Worm (Caenorhabditis elegans) whole organism, early embryonic: ENCODE results near the gene best-16.

ENCODE experiments used
- B0310.2 ChIP-seq: sonication (generic microtip); optimal IDR thresholded peaks from 2 replicates; lab custom pipeline; 2016; ENCODE audit warnings: mild to moderate bottlenecking, missing genetic modification characterization, missing compliant biosample characterization
- F13C5.2 ChIP-seq: sonication (generic microtip); optimal IDR thresholded peaks from 2 replicates; lab custom pipeline; 2017; ENCODE audit warnings: mild to moderate bottlenecking, missing genetic modification characterization, inconsistent platforms, missing compliant biosample characterization
- aly-1 ChIP-seq: sonication (generic microtip); optimal IDR thresholded peaks from 2 replicates; lab custom pipeline; 2016; ENCODE audit warnings: missing genetic modification characterization, missing compliant biosample characterization
- ama-1 ChIP-seq: fragments of 150-350 bp; optimal IDR thresholded peaks from 2 replicates; lab custom pipeline; 2014
- ceh-36 ChIP-seq: sonication (generic microtip); optimal IDR thresholded peaks from 2 replicates; lab custom pipeline; 2016; ENCODE audit warnings: missing genetic modification characterization, inconsistent platforms, missing compliant biosample characterization
- ets-7 ChIP-seq: sonication (generic microtip); optimal IDR thresholded peaks from 2 replicates; lab custom pipeline; 2016; ENCODE audit warnings: missing genotype, missing genetic modification characterization, missing compliant biosample characterization
- flt-1 ChIP-seq: fragments of 200-800 bp; sonication (Bioruptor generic); IDR thresholded peaks from 2 replicates; pipeline ENCODE4 v1.3.6; 2022; ENCODE audit warnings: missing genetic modification characterization, missing compliant biosample characterization
- hmbx-1 ChIP-seq: sonication (generic microtip); optimal IDR thresholded peaks from 2 replicates; lab custom pipeline; 2016; ENCODE audit warnings: mild to moderate bottlenecking, missing genetic modification characterization, missing compliant biosample characterization
- pes-1 ChIP-seq: fragments of 200-800 bp; sonication (Bioruptor generic); IDR thresholded peaks from 2 replicates; pipeline ENCODE4 v1.3.6; 2022; ENCODE audit warnings: missing genetic modification reagents, missing genetic modification characterization, missing compliant biosample characterization
- scrt-1 ChIP-seq: fragments of 200-800 bp; sonication (Bioruptor generic); IDR thresholded peaks from 2 replicates; pipeline ENCODE4 v1.3.6; 2022; ENCODE audit warnings: missing genetic modification characterization, missing compliant biosample characterization
- tbx-37 ChIP-seq: fragments of 200-800 bp; sonication (Bioruptor generic); conservative IDR thresholded peaks from 2 replicates; pipeline ENCODE4 v1.3.6; 2022; ENCODE audit warnings: missing genetic modification reagents, missing genetic modification characterization, missing compliant biosample characterization
- tra-4 ChIP-seq: sonication (generic microtip); optimal IDR thresholded peaks from 2 replicates; lab custom pipeline; 2017; ENCODE audit warnings: missing genetic modification characterization, missing compliant biosample characterization

DNA sequence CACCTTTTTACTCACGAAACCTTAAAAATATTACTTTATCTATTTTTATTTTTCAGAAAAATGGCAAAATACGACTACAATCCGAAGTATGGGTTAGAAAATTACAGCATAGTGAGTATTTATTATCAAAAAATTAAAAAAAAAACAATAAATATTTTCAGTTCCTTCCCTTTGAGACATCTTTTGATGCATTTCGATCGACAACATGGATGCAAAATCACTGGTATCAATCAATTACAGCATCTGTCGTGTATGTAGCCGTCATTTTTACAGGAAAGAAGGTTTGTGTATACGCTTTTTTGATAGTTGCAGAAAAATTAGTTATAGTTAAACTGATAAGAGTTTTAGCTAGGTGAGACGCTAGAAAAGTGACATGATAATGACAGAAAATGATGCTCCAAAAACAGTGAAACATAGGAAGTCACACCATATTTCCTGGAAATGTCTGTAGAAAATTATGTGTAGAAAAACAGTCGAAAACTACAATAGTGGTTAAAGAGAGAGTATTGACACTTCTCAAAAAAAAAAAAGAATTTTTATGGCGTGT lies 42.1 kb upstream of the best-16 start, which contains the start of gene elo-3:
- TF ChIP-seq aly-1 (no peak), ets-7 (tag; lab: Kevin White, UChicago) (no peak), F13C5.2 (tag; lab: Kevin White, UChicago) (no peak), tra-4 (no peak), ama-1 (no peak), pes-1 (no peak), B0310.2 (tag; lab: Kevin White, UChicago) (no peak), flt-1 (GFP tag; lab: Robert Waterston, UW) (no peak), scrt-1 (no peak), hmbx-1 (tag; lab: Kevin White, UChicago) (no peak), ceh-36 (tag; lab: Kevin White, UChicago) (no peak), tbx-37 (no peak)
